Fruit fly (Drosophila melanogaster) S2 (cell line): Measurements from ENCODE around the gene teq.
A peak's percentile ranks its signal among the peaks of the same experiment; 100 is the strongest.

Experiments
- CG8478 ChIP-seq: fragments of >200 bp; optimal IDR thresholded peaks from 2 replicates; lab custom pipeline; 2018
- CTCF ChIP-seq, 2 experiments: fragments of >200 bp; optimal IDR thresholded peaks; 2 replicates each; lab custom pipeline; 2018

teq gene

DNA sequence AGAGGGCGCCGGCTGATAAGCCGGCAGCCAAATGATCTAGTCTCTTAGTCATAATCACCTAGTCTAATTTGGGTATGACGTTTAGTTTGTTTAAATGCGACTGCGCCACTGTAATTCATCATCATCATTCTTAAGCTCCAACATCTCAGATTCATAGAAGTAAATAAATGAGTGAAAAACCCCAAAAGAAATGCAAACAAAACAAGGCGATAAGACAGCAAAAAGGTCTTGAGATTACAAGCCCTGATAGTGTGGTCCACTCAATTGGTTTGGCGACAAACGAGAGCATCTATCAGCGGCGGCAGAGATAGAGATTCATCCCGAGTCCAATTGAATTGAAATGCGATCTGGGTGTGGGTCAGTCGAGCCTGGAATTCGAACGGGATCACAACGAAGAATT is at the start of gene teq:
Gene teq (plus strand): TSS at position 359 of the 400 bp plus-strand sequence.
- TF ChIP-seq CTCF (optimal IDR thresholded peaks at IDR 0.05; lab: Kevin White, UChicago): no peak
- no peak for TF ChIP-seq CG8478 (lab: Kevin White, UChicago)

- TF ChIP-seq CTCF (optimal IDR thresholded peaks at IDR 0.05; lab: Kevin White, UChicago): no peak
- no peak for TF ChIP-seq CG8478 (lab: Kevin White, UChicago)
These were observed 49.7 kb upstream of the teq start for dm6 chr3L:9024741-9025140.

DNA sequence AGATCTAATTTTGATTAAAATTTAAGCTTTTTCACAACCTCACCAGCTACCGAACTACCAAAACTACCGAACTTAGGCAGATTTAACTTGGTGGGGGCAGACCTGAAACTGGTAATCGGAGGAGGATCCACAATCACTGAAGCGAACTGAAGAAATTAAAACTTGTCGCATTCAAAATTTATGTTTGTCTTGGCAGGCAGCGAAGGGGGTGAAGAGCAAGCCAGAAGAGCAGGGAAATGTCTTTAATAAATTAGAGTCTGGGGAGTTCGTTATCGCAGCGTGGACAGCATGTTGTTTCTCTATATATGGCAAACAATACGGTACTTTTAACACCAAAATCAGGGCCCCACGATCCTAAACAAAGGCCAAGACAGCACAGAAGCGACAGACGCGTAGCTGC is 49.3 kb upstream of the teq start:
- TF ChIP-seq CTCF (optimal IDR thresholded peaks at IDR 0.05; lab: Kevin White, UChicago) (no peak), CG8478 (lab: Kevin White, UChicago) (no peak)

dm6 chr3L:9025680-9026079 is 48.8 kb upstream of the teq start:
- TF ChIP-seq CTCF (optimal IDR thresholded peaks at IDR 0.05; lab: Kevin White, UChicago): no peak
- no peak for TF ChIP-seq CG8478 (lab: Kevin White, UChicago)

DNA sequence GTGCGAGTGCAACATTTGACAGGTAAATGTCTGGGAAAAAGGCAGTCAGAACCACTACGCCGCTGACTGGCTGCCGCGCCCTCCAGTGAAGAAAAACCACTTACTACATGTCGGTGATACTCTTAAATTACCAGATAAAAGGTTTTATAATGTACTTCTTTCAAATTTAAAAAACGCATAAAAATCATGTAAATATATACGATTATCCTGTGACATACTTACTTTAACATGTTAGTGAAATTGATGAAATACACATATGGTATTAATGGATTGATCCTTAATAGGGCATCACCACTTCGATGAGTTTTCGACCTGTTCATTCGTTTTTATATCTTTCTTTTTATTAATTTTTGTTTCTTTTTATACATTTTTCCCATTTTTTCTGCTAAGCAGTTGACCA is 47.9 kb upstream of the teq start:
- TF ChIP-seq CTCF (optimal IDR thresholded peaks at IDR 0.05; lab: Kevin White, UChicago) (no peak), CG8478 (lab: Kevin White, UChicago) (no peak)

- TF ChIP-seq CTCF (optimal IDR thresholded peaks at IDR 0.05; lab: Kevin White, UChicago): no peak
- no peak for TF ChIP-seq CG8478 (lab: Kevin White, UChicago)
These were observed 47.2 kb upstream of the teq start for dm6 chr3L:9027122-9027696.

DNA sequence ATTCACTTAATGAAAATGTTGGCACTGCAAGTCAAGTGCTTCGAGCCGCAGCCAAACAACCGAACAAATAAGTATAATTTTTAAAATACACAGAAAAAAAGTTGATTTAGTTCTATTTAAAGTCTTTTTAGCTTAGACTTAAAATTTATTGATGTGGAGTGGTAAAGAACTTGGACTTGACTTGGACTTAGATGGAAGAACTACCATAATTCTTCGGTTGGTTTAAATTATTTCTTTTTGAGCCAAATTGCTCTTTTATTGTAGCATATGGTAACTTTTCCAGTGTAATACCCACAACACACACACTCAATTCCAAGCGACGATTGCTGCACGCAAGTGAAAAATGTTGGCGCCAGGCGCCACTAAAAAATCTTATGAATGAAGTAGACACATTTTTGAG is 46.4 kb upstream of the teq start:
- TF ChIP-seq CG8478 (lab: Kevin White, UChicago): no peak
- TF ChIP-seq CTCF (optimal IDR thresholded peaks at IDR 0.05; lab: Kevin White, UChicago): no peak

dm6 chr3L:9029183-9029789 is 45.2 kb upstream of the teq start:
- TF ChIP-seq CTCF (optimal IDR thresholded peaks at IDR 0.05; lab: Kevin White, UChicago): no peak
- no peak for TF ChIP-seq CG8478 (lab: Kevin White, UChicago)

DNA sequence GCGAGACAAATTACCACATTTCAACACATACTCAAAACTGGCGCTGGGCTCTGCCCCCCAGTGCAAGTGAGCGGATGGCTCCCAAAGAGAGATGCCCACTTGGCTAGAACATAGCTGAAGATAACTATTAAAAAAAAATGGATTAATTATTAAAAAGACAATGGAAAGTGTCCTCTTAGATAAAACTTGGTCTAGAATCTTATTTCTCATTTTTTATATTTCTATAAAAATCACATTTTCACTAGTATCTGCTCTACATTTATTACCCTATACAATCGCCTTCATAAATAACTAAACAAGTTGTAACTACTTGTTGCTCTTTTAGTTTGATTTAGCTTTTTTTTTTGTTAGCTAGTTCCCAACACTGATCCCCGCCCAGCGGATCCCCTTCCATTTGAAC is 41.6 kb upstream of the teq start:
- TF ChIP-seq CG8478 (lab: Kevin White, UChicago): no peak
- TF ChIP-seq CTCF (optimal IDR thresholded peaks at IDR 0.05; lab: Kevin White, UChicago): no peak

DNA sequence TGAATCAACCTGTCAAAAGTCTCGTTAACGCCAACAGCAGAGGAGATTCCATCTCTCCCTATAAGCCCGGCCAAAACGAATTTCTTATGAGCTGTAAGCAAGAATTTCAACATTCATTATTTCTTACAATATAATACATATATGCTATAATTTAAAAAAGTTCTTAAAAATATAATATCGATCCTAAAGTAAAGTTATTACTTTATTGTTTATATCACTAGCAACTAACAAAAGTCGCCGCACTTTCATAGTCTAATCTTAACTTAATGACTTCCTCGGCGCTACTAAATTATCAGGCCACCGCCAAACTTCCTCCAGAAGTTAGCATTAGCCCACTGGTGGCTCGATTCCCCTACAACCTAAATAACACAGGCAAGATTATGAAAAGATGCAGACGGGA is 40.9 kb upstream of the teq start:
- TF ChIP-seq CG8478 (lab: Kevin White, UChicago): no peak
- no peak for TF ChIP-seq CTCF (optimal IDR thresholded peaks at IDR 0.05; lab: Kevin White, UChicago)

DNA sequence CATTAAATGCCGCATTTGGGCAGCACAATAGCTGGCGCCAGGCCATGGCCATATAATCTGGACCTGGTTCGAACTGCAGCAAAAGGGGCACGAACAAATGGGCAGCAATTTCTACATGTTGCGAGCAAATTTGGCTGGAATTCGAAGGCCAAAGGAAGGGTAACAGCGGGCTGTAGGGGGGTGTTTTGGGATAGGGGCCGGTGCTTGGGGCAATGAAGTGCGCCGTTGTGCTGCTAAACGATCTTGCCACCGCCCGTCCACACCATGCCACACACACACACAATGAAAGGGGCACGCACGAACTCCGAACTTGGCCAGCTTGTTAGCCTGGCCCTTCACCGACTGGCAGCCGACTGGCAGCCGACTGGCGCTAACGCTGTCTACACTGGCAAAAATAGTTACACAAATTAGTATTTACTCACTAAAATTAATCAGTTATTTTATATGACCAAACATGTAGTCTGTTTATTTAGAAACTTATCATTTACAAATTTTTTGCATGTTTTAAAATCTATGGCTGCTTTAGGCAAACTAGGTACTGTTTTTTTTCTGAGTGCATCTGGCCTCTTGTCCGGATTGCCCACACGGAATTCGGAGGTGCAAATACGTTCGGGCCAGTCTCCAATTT is 40.3 kb upstream of the teq start:
- no peak for TF ChIP-seq CG8478 (lab: Kevin White, UChicago)

DNA sequence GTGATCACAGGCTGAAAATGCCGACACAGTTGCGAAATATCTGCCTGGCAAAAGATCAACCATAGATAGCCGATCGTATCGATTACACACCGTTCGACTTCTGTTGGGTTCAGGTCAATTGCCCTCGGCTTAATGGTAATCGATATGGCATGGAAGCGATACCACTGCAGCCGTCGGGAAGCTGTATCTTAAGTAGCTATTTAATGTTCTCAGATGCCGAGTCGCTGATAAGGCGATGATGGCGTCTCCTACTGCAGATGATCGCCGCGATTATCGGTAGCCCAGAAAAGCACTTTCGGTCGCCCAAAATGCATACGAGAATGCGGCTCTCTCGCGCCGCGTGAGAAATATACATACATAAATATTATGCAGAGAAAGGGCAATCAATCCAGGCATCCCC is 36.8 kb upstream of the teq start:
- TF ChIP-seq CG8478 (lab: Kevin White, UChicago): no peak

- TF ChIP-seq CG8478 (lab: Kevin White, UChicago): no peak
- no peak for TF ChIP-seq CTCF (optimal IDR thresholded peaks at IDR 0.05; lab: Kevin White, UChicago)
These were observed 35.3 kb upstream of the teq start for dm6 chr3L:9039189-9039588.

DNA sequence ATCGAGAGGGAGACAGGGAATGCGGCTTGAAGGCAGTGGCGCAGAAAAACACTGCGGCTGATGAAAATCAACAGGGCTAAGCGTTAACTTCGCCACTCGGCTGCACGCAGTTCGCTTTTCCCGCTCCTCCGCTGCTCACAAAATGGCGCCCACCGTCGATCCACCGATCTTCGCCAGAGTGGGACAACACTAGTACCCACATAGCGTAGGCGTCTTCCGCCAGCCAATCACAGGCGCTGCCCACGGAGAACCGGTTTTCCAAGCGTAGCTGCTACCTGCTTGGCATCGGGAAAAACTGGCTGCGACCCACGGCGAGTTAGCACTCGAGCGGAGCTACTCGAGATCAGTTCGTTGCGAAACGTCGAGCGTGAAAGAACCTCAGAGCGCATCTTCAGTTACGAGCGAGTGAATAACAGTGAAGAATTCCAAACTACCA is 33.4 kb upstream of the teq start, which contains the start of gene Doc1:
Gene Doc1 (plus strand): TSS at position 334 of the 436 bp plus-strand sequence.
- TF ChIP-seq CG8478 (lab: Kevin White, UChicago) (no peak), CTCF (optimal IDR thresholded peaks at IDR 0.05; lab: Kevin White, UChicago) (peak in 1 of 2 experiments; percentile 27)

dm6 chr3L:9042200-9042988 is 32.0 kb upstream of the teq start:
- no peak for TF ChIP-seq CG8478 (lab: Kevin White, UChicago)
- no peak for TF ChIP-seq CTCF (optimal IDR thresholded peaks at IDR 0.05; lab: Kevin White, UChicago)
